Worm (Caenorhabditis elegans) whole organism, L4/young adult: ENCODE measurements around the gene Y41D4B.24.

Experiments
- W03F9.2 ChIP-seq: fragments of 150-350 bp; optimal IDR thresholded peaks from 2 replicates; lab custom pipeline; 2014; ENCODE audit warnings: missing biosample characterization, missing genetic modification characterization
- him-1 ChIP-seq: sonication (generic microtip); optimal IDR thresholded peaks from 2 replicates; lab custom pipeline; 2016; ENCODE audit warnings: missing genotype, missing genetic modification reagents, missing genetic modification characterization, missing compliant biosample characterization

ce11 chrIV:1711029-1711489 is 29.1 kb upstream of the Y41D4B.24 start, which contains the start of gene rpi-2:
- no peak for TF ChIP-seq W03F9.2 (tag; lab: Kevin White, UChicago)
- TF ChIP-seq him-1: no peak
